Fruit fly (Drosophila melanogaster): ENCODE data around the gene ranshi.

dm6 chr3R:8731597-8732263 is 2.2 kb upstream of the ranshi start, which contains the start of the genes M1BP and CG8202:
- TF ChIP-seq CG11294 (GFP tag; IDR thresholded peaks at IDR 0.05) (peak; percentile 54; the same call in 1 of the 2 replicates), CG6792 (GFP tag; optimal IDR thresholded peaks at IDR 0.05) (peak; percentile 85), CG34406 (GFP tag; optimal IDR thresholded peaks at IDR 0.05) (peak; percentile 92), CG3919 (GFP tag; optimal IDR thresholded peaks at IDR 0.05) (peak; percentile 86), CG8632 (GFP tag; optimal IDR thresholded peaks at IDR 0.05) (peak; percentile 91), fkh (GFP tag; optimal IDR thresholded peaks at IDR 0.05) (peak; percentile 67), Hr39 (GFP tag; optimal IDR thresholded peaks at IDR 0.05) (peak; percentile 77), CG6808 (GFP tag; optimal IDR thresholded peaks at IDR 0.05) (no peak), Met (GFP tag; optimal IDR thresholded peaks at IDR 0.05) (no peak), Blimp-1 (GFP tag; optimal IDR thresholded peaks at IDR 0.05) (peak; percentile 77)

All from whole organism, prepupa.